Fruit fly (Drosophila melanogaster): ENCODE results near the gene CG43246.

CG43246 gene

DNA sequence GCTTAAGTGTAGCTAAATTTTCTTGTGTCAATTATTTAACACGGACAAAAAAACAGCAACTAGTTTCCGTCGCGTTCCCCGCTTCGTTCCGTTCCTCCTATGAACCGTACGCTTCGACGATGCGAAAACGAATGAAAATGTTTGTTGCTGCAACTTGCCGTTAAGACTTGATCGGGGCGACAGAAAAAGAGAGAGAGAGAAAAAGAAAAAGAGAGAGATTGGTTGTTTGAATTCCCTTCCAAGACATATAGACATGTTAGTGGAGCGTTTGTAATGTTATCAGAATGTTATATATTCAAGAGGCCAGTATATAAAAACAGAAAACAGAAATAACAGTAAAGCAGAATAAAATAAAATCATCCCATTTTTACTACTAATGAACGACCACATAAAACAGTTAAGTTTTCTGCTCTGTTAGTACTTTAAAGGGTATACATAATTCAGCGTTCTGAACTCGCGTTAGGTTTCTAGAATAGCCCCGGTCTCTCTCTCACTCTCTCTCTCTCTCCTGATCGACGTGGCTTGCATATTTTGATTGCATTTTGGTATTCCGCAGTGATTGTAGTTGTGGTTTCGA is 14.5 kb downstream of the CG43246 start, which contains the start of gene Gbs-70E (continued):
- TF ChIP-seq Rfx (GFP tag; IDR thresholded peaks at IDR 0.05) (peak; percentile 93), CG4360 (GFP tag; IDR thresholded peaks at IDR 0.05) (peak; percentile 84), tio (GFP tag; optimal IDR thresholded peaks at IDR 0.05) (peak; percentile 76), CG10565 (GFP tag; optimal IDR thresholded peaks at IDR 0.05) (peak; percentile 64), lola (GFP tag; optimal IDR thresholded peaks at IDR 0.05) (peak in 1 of 3 experiments; percentile 92), slbo (GFP tag; IDR thresholded peaks at IDR 0.05) (peak; percentile 90), CG11247 (GFP tag; IDR thresholded peaks at IDR 0.05) (peak; percentile 82), Optix (GFP tag; IDR thresholded peaks at IDR 0.05) (no peak), bigmax (GFP tag; optimal IDR thresholded peaks at IDR 0.05) (no peak), zfh1 (GFP tag; IDR thresholded peaks at IDR 0.05) (peak; percentile 91), CG7928 (GFP tag; optimal IDR thresholded peaks at IDR 0.05) (peak; percentile 52), Elba2 (GFP tag; optimal IDR thresholded peaks at IDR 0.05) (no peak), odd (GFP tag; optimal IDR thresholded peaks at IDR 0.05) (peak; percentile 93), CG10431 (GFP tag; optimal IDR thresholded peaks at IDR 0.05) (peak; percentile 80), CG3065 (GFP tag; optimal IDR thresholded peaks at IDR 0.05) (peak; percentile 70), abd-A (tag; optimal IDR thresholded peaks at IDR 0.05) (peak; percentile 68), CG6791 (GFP tag; IDR thresholded peaks at IDR 0.05; ENCODE audit: partially characterized antibody) (no peak; the same call in 2 of the 3 replicates), H2.0 (GFP tag; IDR thresholded peaks at IDR 0.05) (peak; percentile 85), jigr1 (GFP tag; IDR thresholded peaks at IDR 0.05) (peak; percentile 84; the same call in 2 of the 3 replicates), row (GFP tag; IDR thresholded peaks at IDR 0.05) (peak; percentile 100), Ada2b (GFP tag; IDR thresholded peaks at IDR 0.05) (peak; percentile 83), crc (GFP tag; optimal IDR thresholded peaks at IDR 0.05) (peak; percentile 88), ash1 (GFP tag; optimal IDR thresholded peaks at IDR 0.05) (peak; percentile 48), dimm (GFP tag; IDR thresholded peaks at IDR 0.05) (0 out of 2 replicates have a peak, but pooled peaks have one; percentile 67), CG31365 (tag; optimal IDR thresholded peaks at IDR 0.05) (peak; percentile 82), slp2 (GFP tag; optimal IDR thresholded peaks at IDR 0.05) (peak; percentile 85), salm (tag; optimal IDR thresholded peaks at IDR 0.05) (peak; percentile 93), ap (GFP tag; IDR thresholded peaks at IDR 0.05) (peak; percentile 60), CG6689 (GFP tag; IDR thresholded peaks at IDR 0.05) (peak; percentile 94), CG7987 (GFP tag; optimal IDR thresholded peaks at IDR 0.05) (peak; percentile 87), hth (optimal IDR thresholded peaks at IDR 0.05) (no peak), Dek (tag; optimal IDR thresholded peaks at IDR 0.05) (peak; percentile 88), mirr (GFP tag; optimal IDR thresholded peaks at IDR 0.05) (peak; percentile 76), HmgZ (tag; optimal IDR thresholded peaks at IDR 0.05) (peak; percentile 95), CG6272 (GFP tag; IDR thresholded peaks at IDR 0.05) (peak; percentile 85), CG13296 (GFP tag; optimal IDR thresholded peaks at IDR 0.05) (peak; percentile 94), Nf-YB (GFP tag; optimal IDR thresholded peaks at IDR 0.05) (peak; percentile 80), CG8765 (GFP tag; IDR thresholded peaks at IDR 0.05) (peak; percentile 75), CG16779 (GFP tag; IDR thresholded peaks at IDR 0.05) (0 out of 2 replicates have a peak, but pooled peaks have one; percentile 33), CG3163 (GFP tag; optimal IDR thresholded peaks at IDR 0.05) (peak; percentile 84), shn (GFP tag; optimal IDR thresholded peaks at IDR 0.05) (peak; percentile 93), Bteb2 (GFP tag; optimal IDR thresholded peaks at IDR 0.05) (peak; percentile 88), mam (GFP tag; optimal IDR thresholded peaks at IDR 0.05) (peak; percentile 94), CG9727 (GFP tag; optimal IDR thresholded peaks at IDR 0.05) (peak; percentile 92), Taf1 (GFP tag; IDR thresholded peaks at IDR 0.05) (peak; percentile 85), CG3847 (GFP tag; IDR thresholded peaks at IDR 0.05) (peak; percentile 90), CG4707 (GFP tag; optimal IDR thresholded peaks at IDR 0.05) (peak; percentile 27), klu (GFP tag; IDR thresholded peaks at IDR 0.05) (peak; percentile 88; the same call in 1 of the 2 replicates), ro (GFP tag; IDR thresholded peaks at IDR 0.05) (peak; percentile 70; the same call in 1 of the 2 replicates), CG31388 (GFP tag; optimal IDR thresholded peaks at IDR 0.05) (peak; percentile 48), CG10959 (GFP tag; IDR thresholded peaks at IDR 0.05) (no peak; the same call in 1 of the 2 replicates)
